Fruit fly (Drosophila melanogaster): ENCODE data around the gene CG3407.

DNA sequence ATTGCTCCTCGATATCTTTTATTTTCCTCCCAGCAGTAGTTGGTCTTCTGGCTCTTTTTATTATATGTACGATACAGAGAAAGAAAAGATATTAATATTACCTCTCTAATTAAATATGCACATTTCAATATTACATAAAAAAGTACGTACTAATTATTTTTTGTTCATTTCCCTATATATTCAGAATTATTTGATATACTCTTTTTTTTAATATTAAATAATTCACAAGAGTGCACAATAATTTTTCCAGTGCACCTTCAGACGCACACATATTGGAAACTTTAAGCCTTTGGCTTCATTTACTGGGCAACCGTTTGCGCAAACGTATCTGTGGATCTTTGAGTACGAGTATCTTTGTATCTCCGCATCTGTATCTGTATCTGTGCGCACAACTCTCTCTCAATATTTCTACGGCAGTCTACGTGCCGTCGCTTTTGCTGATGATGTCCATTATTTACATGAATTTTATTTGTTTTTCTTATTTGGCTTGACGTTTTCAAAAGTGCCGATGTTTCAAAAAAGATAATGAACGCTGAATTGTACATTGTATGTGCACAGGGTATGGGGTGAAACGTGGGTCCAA is 36.5 kb downstream of the CG3407 start:
- TF ChIP-seq Myc (optimal IDR thresholded peaks at IDR 0.05) (no peak), Sin3A (optimal IDR thresholded peaks at IDR 0.05) (no peak)

All from Kc167 (cell line).